Worm (Caenorhabditis elegans): ENCODE measurements around the gene ZK666.1.

The ZK666.1 gene

ce11 chrII:10435836-10436235 is 35.3 kb downstream of the ZK666.1 start, which contains the start of gene cut-4:
Gene cut-4, plus strand, starts transcription at chrII:10436136.
- TF ChIP-seq pha-2 (tag; optimal IDR thresholded peaks at IDR 0.05), result no peak
- no peak for TF ChIP-seq ets-4 (tag; optimal IDR thresholded peaks at IDR 0.05)
- TF ChIP-seq unc-55 (GFP tag; optimal IDR thresholded peaks at IDR 0.05), result no peak
- no peak for TF ChIP-seq eyg-1 (tag; optimal IDR thresholded peaks at IDR 0.05)
- no peak for TF ChIP-seq pag-3 (tag; optimal IDR thresholded peaks at IDR 0.05; ENCODE audit: borderline replicate concordance)
- TF ChIP-seq zip-5 (tag; optimal IDR thresholded peaks at IDR 0.05), result no peak
- TF ChIP-seq nhr-11 (tag; optimal IDR thresholded peaks at IDR 0.05), result no peak
- no peak for TF ChIP-seq hlh-6 (tag; optimal IDR thresholded peaks at IDR 0.05)
- TF ChIP-seq ceh-24 (tag; optimal IDR thresholded peaks at IDR 0.05), result no peak
- TF ChIP-seq C38D4.7 (GFP tag; optimal IDR thresholded peaks at IDR 0.05), result no peak
- TF ChIP-seq hlh-8 (tag; optimal IDR thresholded peaks at IDR 0.05), result no peak
- no peak for TF ChIP-seq lin-11 (tag; optimal IDR thresholded peaks at IDR 0.05)
- no peak for TF ChIP-seq npax-4 (tag; optimal IDR thresholded peaks at IDR 0.05)

- no peak for TF ChIP-seq ref-2 (tag; optimal IDR thresholded peaks at IDR 0.05)
- TF ChIP-seq mec-3 (tag; optimal IDR thresholded peaks at IDR 0.05; ENCODE audit: borderline replicate concordance), result no peak
- TF ChIP-seq ceh-2 (tag; optimal IDR thresholded peaks at IDR 0.05), result no peak
- TF ChIP-seq T23F11.4 (GFP tag; optimal IDR thresholded peaks at IDR 0.05), result no peak
- no peak for TF ChIP-seq ceh-6 (GFP tag; optimal IDR thresholded peaks at IDR 0.05)
- TF ChIP-seq fkh-6 (tag; optimal IDR thresholded peaks at IDR 0.05), result no peak
- TF ChIP-seq Y22D7AL.16 (tag; optimal IDR thresholded peaks at IDR 0.05), result no peak
- no peak for TF ChIP-seq ztf-16 (tag; optimal IDR thresholded peaks at IDR 0.05)
- TF ChIP-seq fax-1 (tag; optimal IDR thresholded peaks at IDR 0.05), result no peak
- no peak for TF ChIP-seq hlh-15 (tag; optimal IDR thresholded peaks at IDR 0.05)
Measured at ce11 chrII:10421941-10422340, 49.2 kb downstream of the ZK666.1 start, which contains the start of gene frpr-21. Gene frpr-21, minus strand, starts transcription at chrII:10422041.

Measured in whole organism, late embryonic.